Worm (Caenorhabditis elegans): ENCODE results near the gene C14A4.9.

Gene C14A4.9

DNA sequence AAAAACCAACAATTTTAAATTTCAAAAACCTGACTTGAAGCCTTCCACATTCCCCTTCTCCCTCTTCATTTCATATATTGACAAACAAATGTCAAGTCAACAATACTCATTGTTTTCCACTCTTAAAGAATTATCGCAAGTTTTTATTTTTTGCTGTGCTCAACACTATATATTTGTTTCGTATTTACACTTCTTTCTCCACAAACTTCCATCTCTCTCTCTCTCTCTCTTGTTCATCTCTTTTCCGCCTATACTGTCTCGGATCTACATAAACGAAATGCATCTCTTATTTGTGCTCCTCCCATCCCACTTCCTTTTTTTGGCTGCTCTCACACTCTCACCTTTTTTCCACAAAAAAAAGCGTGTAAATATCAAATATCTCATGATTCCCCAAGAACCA is 13.6 kb downstream of the C14A4.9 start, which contains the start of gene C14A4.12:
TSS of gene C14A4.12 (plus strand) at position 301 of the 400 bp plus-strand sequence.
- TF ChIP-seq ceh-90 (tag; optimal IDR thresholded peaks at IDR 0.05), result no peak

DNA sequence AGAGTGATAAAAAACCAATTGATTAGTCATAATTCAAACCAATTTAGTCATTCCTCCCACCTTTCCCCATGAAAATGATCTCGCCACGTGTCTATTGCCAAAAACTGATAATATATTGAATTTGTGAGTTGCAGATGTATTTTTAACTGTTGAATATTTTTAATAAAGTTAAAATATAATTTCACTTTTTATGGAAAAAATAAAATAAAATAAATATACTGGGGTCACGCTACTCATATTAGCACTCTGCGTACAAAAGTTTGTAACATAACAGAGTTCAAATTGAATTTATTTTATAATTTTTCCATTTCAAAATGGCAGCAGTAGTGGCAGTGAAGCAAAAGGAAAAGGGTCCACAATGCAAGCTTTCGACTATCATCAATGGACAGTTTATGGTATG is 19.0 kb downstream of the C14A4.9 start, which contains the start of gene C14A4.13:
TSS of gene C14A4.13 (plus strand) at position 301 of the 400 bp plus-strand sequence.
- no peak for TF ChIP-seq nhr-11 (tag; optimal IDR thresholded peaks at IDR 0.05)
- no peak for TF ChIP-seq sup-37 (GFP tag; optimal IDR thresholded peaks at IDR 0.05)
- TF ChIP-seq aly-2 (tag; optimal IDR thresholded peaks at IDR 0.05), result no peak
- TF ChIP-seq Y116A8C.19 (tag; optimal IDR thresholded peaks at IDR 0.05; ENCODE audit: borderline replicate concordance), result no peak
- no peak for TF ChIP-seq ceh-90 (tag; optimal IDR thresholded peaks at IDR 0.05)
- TF ChIP-seq mef-2 (tag; optimal IDR thresholded peaks at IDR 0.05), result no peak
- no peak for TF ChIP-seq lin-39 (tag; optimal IDR thresholded peaks at IDR 0.05)
- TF ChIP-seq zip-4 (GFP tag; optimal IDR thresholded peaks at IDR 0.05), result no peak
- no peak for TF ChIP-seq zag-1 (tag; optimal IDR thresholded peaks at IDR 0.05)
- TF ChIP-seq mep-1 (tag; optimal IDR thresholded peaks at IDR 0.05), result no peak
- TF ChIP-seq lin-35 (GFP tag; optimal IDR thresholded peaks at IDR 0.05), result no peak
- TF ChIP-seq pag-3 (tag; optimal IDR thresholded peaks at IDR 0.05; ENCODE audit: borderline replicate concordance, insufficient read depth), result no peak
- no peak for TF ChIP-seq aha-1 (tag; optimal IDR thresholded peaks at IDR 0.05)
- no peak for TF ChIP-seq C34B4.2 (tag; optimal IDR thresholded peaks at IDR 0.05)
- TF ChIP-seq fos-1 (tag; optimal IDR thresholded peaks at IDR 0.05), result no peak
- no peak for TF ChIP-seq hlh-17 (GFP tag; optimal IDR thresholded peaks at IDR 0.05; ENCODE audit: borderline replicate concordance)
- no peak for TF ChIP-seq nhr-76 (tag; optimal IDR thresholded peaks at IDR 0.05)
- TF ChIP-seq jun-1 (tag; optimal IDR thresholded peaks at IDR 0.05), result no peak
- no peak for TF ChIP-seq sox-4 (tag; optimal IDR thresholded peaks at IDR 0.05)
- TF ChIP-seq tbx-2 (tag; optimal IDR thresholded peaks at IDR 0.05), result no peak

DNA sequence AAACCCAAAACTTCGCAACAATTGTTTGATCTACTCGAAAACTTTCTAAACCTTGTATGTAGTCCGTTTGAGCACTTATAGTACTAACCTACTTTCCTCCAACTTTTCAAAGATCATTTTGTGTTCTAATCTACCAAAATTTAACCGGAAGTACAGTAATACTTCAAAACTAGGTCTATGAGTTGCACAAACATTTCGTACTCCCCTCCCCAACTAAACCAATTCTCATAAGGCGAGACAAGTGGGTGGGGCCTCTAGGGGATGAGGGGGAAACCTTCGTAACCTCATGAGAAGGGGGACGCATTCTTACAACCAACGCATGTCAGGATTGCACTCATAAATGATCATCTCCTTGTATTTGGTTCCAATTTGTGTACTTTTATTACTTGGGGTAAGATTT is 22.8 kb downstream of the C14A4.9 start, which contains the start of gene cutl-9:
TSS of gene cutl-9 (plus strand) at position 301 of the 400 bp plus-strand sequence.
- no peak for TF ChIP-seq unc-62 (GFP tag; optimal IDR thresholded peaks at IDR 0.05)
- TF ChIP-seq nhr-237 (tag; optimal IDR thresholded peaks at IDR 0.05), result no peak
- no peak for TF ChIP-seq pag-3 (tag; optimal IDR thresholded peaks at IDR 0.05; ENCODE audit: borderline replicate concordance, insufficient read depth)
- TF ChIP-seq snu-23 (GFP tag; optimal IDR thresholded peaks at IDR 0.05), result no peak
- TF ChIP-seq ceh-82 (tag; optimal IDR thresholded peaks at IDR 0.05), result no peak
- no peak for TF ChIP-seq jun-1 (tag; optimal IDR thresholded peaks at IDR 0.05)
- TF ChIP-seq nhr-84 (tag; optimal IDR thresholded peaks at IDR 0.05), result no peak
- TF ChIP-seq pax-3 (tag; optimal IDR thresholded peaks at IDR 0.05), result no peak
- TF ChIP-seq xbp-1 (tag; optimal IDR thresholded peaks at IDR 0.05), result no peak
- no peak for TF ChIP-seq egl-27 (tag; optimal IDR thresholded peaks at IDR 0.05)
- TF ChIP-seq irx-1 (tag; optimal IDR thresholded peaks at IDR 0.05), result no peak
- no peak for TF ChIP-seq nhr-11 (tag; optimal IDR thresholded peaks at IDR 0.05)
- TF ChIP-seq unc-130 (tag; optimal IDR thresholded peaks at IDR 0.05), result no peak
- TF ChIP-seq dsc-1 (tag; optimal IDR thresholded peaks at IDR 0.05), result no peak

DNA sequence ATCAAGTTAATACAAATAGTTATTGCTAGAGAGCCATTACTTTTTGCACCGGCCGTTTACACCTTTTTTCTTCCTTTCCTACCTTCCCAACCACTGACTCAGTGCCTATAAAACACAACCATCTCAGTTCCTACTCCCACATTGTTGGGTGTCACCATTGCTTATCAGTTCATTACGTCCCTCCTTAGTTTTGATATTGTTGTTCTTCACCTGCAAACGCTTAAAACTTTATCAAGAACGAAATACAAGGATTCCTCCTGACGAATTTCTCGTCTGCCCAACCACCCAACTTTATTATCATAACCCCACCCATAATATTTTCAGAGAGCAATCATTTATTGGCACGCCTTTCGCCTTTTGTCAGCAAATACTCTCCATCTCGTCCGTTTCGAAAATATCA is 27.9 kb downstream of the C14A4.9 start:
- TF ChIP-seq snpc-4 (tag; optimal IDR thresholded peaks at IDR 0.05) (no peak), ceh-88 (GFP tag; IDR thresholded peaks at IDR 0.05) (no peak), ces-1 (GFP tag; optimal IDR thresholded peaks at IDR 0.05) (no peak), pqm-1 (tag; optimal IDR thresholded peaks at IDR 0.05) (peak; percentile 11), isw-1 (GFP tag; IDR thresholded peaks at IDR 0.05) (no peak), nhr-90 (tag; optimal IDR thresholded peaks at IDR 0.05; ENCODE audit: poor library complexity) (no peak), C04F5.9 (tag; optimal IDR thresholded peaks at IDR 0.05) (no peak), lin-14 (GFP tag; optimal IDR thresholded peaks at IDR 0.05) (peak; percentile 14), grh-1 (GFP tag; IDR thresholded peaks at IDR 0.05) (no peak), fkh-8 (tag; optimal IDR thresholded peaks at IDR 0.05) (no peak), elt-2 (tag; optimal IDR thresholded peaks at IDR 0.05) (peak; percentile 80), lir-3 (tag; optimal IDR thresholded peaks at IDR 0.05; ENCODE audit: poor library complexity) (no peak), lin-15B (tag; optimal IDR thresholded peaks at IDR 0.05) (no peak), dpl-1 (GFP tag; optimal IDR thresholded peaks at IDR 0.05) (no peak), rnt-1 (tag; optimal IDR thresholded peaks at IDR 0.05) (no peak)

Data from whole organism, L1 larva.